Worm (Caenorhabditis elegans) whole organism, young adult: ENCODE results near the gene srsx-34.

Experiments used
- F33H1.4 ChIP-seq: fragments of 200-800 bp; sonication (Bioruptor generic); IDR thresholded peaks from 2 replicates; pipeline ENCODE4 v1.3.6; 2022; ENCODE audit warnings: missing genetic modification reagents, missing genetic modification characterization, missing compliant biosample characterization
- F55B11.4 ChIP-seq: sonication (generic microtip); optimal IDR thresholded peaks from 2 replicates; lab custom pipeline; 2016; ENCODE audit warnings: missing compliant biosample characterization, missing genetic modification characterization, borderline replicate concordance; ENCODE audit not compliant: insufficient read depth
- T26A5.8 ChIP-seq: sonication (generic microtip); optimal IDR thresholded peaks from 2 replicates; lab custom pipeline; 2016; ENCODE audit warnings: missing genetic modification characterization, missing compliant biosample characterization
- Y79H2A.3 ChIP-seq: fragments of 200-800 bp; sonication (Bioruptor generic); conservative IDR thresholded peaks from 2 replicates; pipeline ENCODE4 v1.3.6; 2022; ENCODE audit warnings: missing genetic modification reagents, missing genetic modification characterization, missing compliant biosample characterization
- fkh-3 ChIP-seq: sonication (generic microtip); optimal IDR thresholded peaks from 2 replicates; lab custom pipeline; 2016; ENCODE audit warnings: mild to moderate bottlenecking, missing genetic modification characterization, missing compliant biosample characterization
- lin-35 ChIP-seq, 3 experiments: fragments of 150-350 bp in 2 of 3; sonication (generic microtip) in 1 of 3; optimal IDR thresholded peaks; 2 replicates each; lab custom pipeline; 2014 to 2018; ENCODE audit warnings: missing biosample characterization in 3 of 3, missing genetic modification characterization in 3 of 3, missing genetic modification reagents in 3 of 3
- madf-8 ChIP-seq: fragments of 200-800 bp; sonication (Bioruptor generic); conservative IDR thresholded peaks from 2 replicates; pipeline ENCODE4 v1.3.6; 2022; ENCODE audit warnings: missing genetic modification reagents, missing genetic modification characterization, missing compliant biosample characterization
- mcd-1 ChIP-seq: fragments of 200-800 bp; sonication (Bioruptor generic); IDR thresholded peaks from 2 replicates; pipeline ENCODE4 v1.3.6; 2022; ENCODE audit warnings: missing genetic modification reagents, missing genetic modification characterization, missing compliant biosample characterization
- nhr-80 ChIP-seq: sonication (generic microtip); optimal IDR thresholded peaks from 2 replicates; lab custom pipeline; 2016; ENCODE audit warnings: missing genetic modification characterization, missing compliant biosample characterization
- pha-4 ChIP-seq: fragments of 150-350 bp; sonication (generic microtip); optimal IDR thresholded peaks from 2 replicates; lab custom pipeline; 2014; ENCODE audit warnings: missing biosample characterization, missing genetic modification reagents, missing genetic modification characterization
- unc-62 ChIP-seq: fragments of 150-350 bp; optimal IDR thresholded peaks from 2 replicates; lab custom pipeline; 2014; ENCODE audit warnings: missing biosample characterization, missing genetic modification reagents, missing genetic modification characterization

- TF ChIP-seq pha-4 (no peak), fkh-3 (tag; lab: Kevin White, UChicago) (no peak), F55B11.4 (tag; lab: Kevin White, UChicago) (no peak), nhr-80 (tag; lab: Kevin White, UChicago) (no peak), madf-8 (no peak), unc-62 (no peak), F33H1.4 (no peak), lin-35 (GFP tag; optimal IDR thresholded peaks at IDR 0.05; lab: Kevin White, UChicago) (no peak), Y79H2A.3 (GFP tag; lab: Robert Waterston, UW) (no peak), mcd-1 (GFP tag; lab: Robert Waterston, UW) (no peak), T26A5.8 (tag; lab: Kevin White, UChicago) (no peak)
Measured at ce11 chrV:9016479-9016878, 19.3 kb upstream of the srsx-34 start, which contains the start of gene oac-40.
